Fruit fly (Drosophila melanogaster) whole organism, embryonic: ENCODE data around the gene MRG15.
A peak's percentile ranks its signal among the peaks of the same experiment; 100 is the strongest.

Source experiments
- Ada2b ChIP-seq: fragments of 200-800 bp; sonication (Bioruptor generic); IDR thresholded peaks from 2 replicates; pipeline ENCODE4 v1.3.6; 2022; ENCODE audit warnings: missing biosample characterization, missing genetic modification characterization
- Adf1 ChIP-seq: fragments of 200-800 bp; sonication (Bioruptor generic); IDR thresholded peaks from 2 replicates; pipeline ENCODE4 v1.3.6; 2022; ENCODE audit warnings: missing biosample characterization, missing genetic modification characterization
- BtbVII ChIP-seq: fragments of 200-800 bp; sonication (Bioruptor generic); optimal IDR thresholded peaks from 3 replicates; lab custom pipeline; 2017; ENCODE audit warnings: missing biosample characterization, mild to moderate bottlenecking, missing genetic modification characterization
- CG14667 ChIP-seq: fragments of 200-800 bp; sonication (Bioruptor generic); IDR thresholded peaks from 2 replicates; pipeline ENCODE4 v1.3.6; 2022; ENCODE audit warnings: missing biosample characterization, missing genetic modification characterization
- CG14710 ChIP-seq: fragments of 200-800 bp; sonication (Bioruptor generic); optimal IDR thresholded peaks from 3 replicates; lab custom pipeline; 2019; ENCODE audit warnings: missing biosample characterization, mild to moderate bottlenecking, missing genetic modification characterization, moderate library complexity
- CG17359 ChIP-seq: fragments of 200-800 bp; sonication (Bioruptor generic); optimal IDR thresholded peaks from 3 replicates; lab custom pipeline; 2018; ENCODE audit warnings: missing biosample characterization, mild to moderate bottlenecking, missing genetic modification characterization, moderate library complexity
- CG1792 ChIP-seq: fragments of 200-800 bp; sonication (Bioruptor generic); optimal IDR thresholded peaks from 2 replicates; lab custom pipeline; 2016; ENCODE audit warnings: missing biosample characterization, missing genetic modification characterization
- CG1832 ChIP-seq: fragments of 200-800 bp; sonication (Bioruptor generic); optimal IDR thresholded peaks from 2 replicates; lab custom pipeline; 2017; ENCODE audit warnings: missing biosample characterization, mild to moderate bottlenecking, missing genetic modification characterization, inconsistent platforms
- CG2116 ChIP-seq: fragments of 200-800 bp; sonication (Bioruptor generic); optimal IDR thresholded peaks from 3 replicates; lab custom pipeline; 2018; ENCODE audit warnings: missing biosample characterization, mild to moderate bottlenecking, missing genetic modification characterization
- CG3407 ChIP-seq: fragments of 200-800 bp; sonication (Bioruptor generic); optimal IDR thresholded peaks from 2 replicates; lab custom pipeline; 2018; ENCODE audit warnings: missing biosample characterization, mild to moderate bottlenecking, missing genetic modification characterization
- CG4328 ChIP-seq: fragments of 200-800 bp; sonication (Bioruptor generic); optimal IDR thresholded peaks from 3 replicates; lab custom pipeline; 2017; ENCODE audit warnings: missing biosample characterization, missing genetic modification reagents, missing genetic modification characterization
- CG4617 ChIP-seq: fragments of 200-800 bp; sonication (Bioruptor generic); optimal IDR thresholded peaks from 3 replicates; lab custom pipeline; 2016; ENCODE audit warnings: missing biosample characterization, missing genetic modification characterization, borderline replicate concordance
- CG4707 ChIP-seq: fragments of 200-800 bp; sonication (Bioruptor generic); optimal IDR thresholded peaks from 2 replicates; lab custom pipeline; 2018; ENCODE audit warnings: missing biosample characterization, mild to moderate bottlenecking, missing genetic modification characterization, moderate library complexity
- CG5953 ChIP-seq: fragments of 200-800 bp; sonication (Bioruptor generic); IDR thresholded peaks from 2 replicates; pipeline ENCODE4 v1.3.6; 2022; ENCODE audit warnings: missing biosample characterization, missing genetic modification characterization
- CG7271 ChIP-seq: fragments of 200-800 bp; sonication (Bioruptor generic); optimal IDR thresholded peaks from 2 replicates; lab custom pipeline; 2018; ENCODE audit warnings: missing biosample characterization, mild to moderate bottlenecking, missing genetic modification characterization, moderate library complexity
- CG7357 ChIP-seq: fragments of 200-800 bp; sonication (Bioruptor generic); IDR thresholded peaks from 3 replicates; pipeline ENCODE4 v1.3.6; 2022; ENCODE audit warnings: missing biosample characterization, missing genetic modification characterization
- CG7556 ChIP-seq: fragments of 200-800 bp; sonication (Bioruptor generic); optimal IDR thresholded peaks from 2 replicates; lab custom pipeline; 2017; ENCODE audit warnings: missing biosample characterization, mild to moderate bottlenecking, missing genetic modification characterization
- CG7786 ChIP-seq: fragments of 200-800 bp; sonication (Bioruptor generic); optimal IDR thresholded peaks from 2 replicates; lab custom pipeline; 2016; ENCODE audit warnings: missing biosample characterization, missing genetic modification characterization
- CG8089 ChIP-seq: fragments of 200-800 bp; sonication (Bioruptor generic); optimal IDR thresholded peaks from 3 replicates; lab custom pipeline; 2016; ENCODE audit warnings: missing biosample characterization, missing genetic modification characterization
- CG9797 ChIP-seq: fragments of 200-800 bp; sonication (Bioruptor generic); optimal IDR thresholded peaks from 3 replicates; lab custom pipeline; 2018; ENCODE audit warnings: missing biosample characterization, mild to moderate bottlenecking, missing genetic modification characterization
- D19A ChIP-seq: fragments of 200-800 bp; optimal IDR thresholded peaks from 3 replicates; lab custom pipeline; 2019; ENCODE audit warnings: missing biosample characterization, mild to moderate bottlenecking, missing genetic modification characterization, moderate library complexity
- Dp ChIP-seq: fragments of 200-800 bp; sonication (Bioruptor generic); optimal IDR thresholded peaks from 2 replicates; lab custom pipeline; 2018; ENCODE audit warnings: missing biosample characterization, mild to moderate bottlenecking, missing genetic modification characterization, moderate library complexity
- Ets97D ChIP-seq: fragments of 200-800 bp; sonication (Bioruptor generic); optimal IDR thresholded peaks from 3 replicates; lab custom pipeline; 2016; ENCODE audit warnings: missing biosample characterization, missing genetic modification characterization
- H15 ChIP-seq: fragments of 200-800 bp; sonication (Bioruptor generic); IDR thresholded peaks from 3 replicates; pipeline ENCODE4 v1.3.6; 2022; ENCODE audit warnings: missing biosample characterization, missing genetic modification characterization
- Hr51 ChIP-seq, 2 experiments: fragments of 200-800 bp; sonication (Bioruptor generic); optimal IDR thresholded peaks; 2 replicates in 1 of 2; 3 replicates in 1 of 2; lab custom pipeline; 2016 to 2018; ENCODE audit warnings: missing biosample characterization in 2 of 2, missing genetic modification characterization in 2 of 2, mild to moderate bottlenecking in 1 of 2, moderate library complexity in 1 of 2
- Max ChIP-seq: fragments of 200-800 bp; sonication (Bioruptor generic); optimal IDR thresholded peaks from 2 replicates; lab custom pipeline; 2016; ENCODE audit warnings: missing biosample characterization, mild to moderate bottlenecking, missing genetic modification characterization
- NK7.1 ChIP-seq: fragments of 200-800 bp; sonication (Bioruptor generic); optimal IDR thresholded peaks from 3 replicates; lab custom pipeline; 2016; ENCODE audit warnings: missing biosample characterization, missing genetic modification characterization
- Sox100B ChIP-seq: fragments of 200-800 bp; sonication (Bioruptor generic); optimal IDR thresholded peaks from 3 replicates; lab custom pipeline; 2018; ENCODE audit warnings: missing biosample characterization, mild to moderate bottlenecking, missing genetic modification characterization
- Sry-β ChIP-seq: fragments of 200-800 bp; sonication (Bioruptor generic); optimal IDR thresholded peaks from 2 replicates; lab custom pipeline; 2018; ENCODE audit warnings: missing biosample characterization, mild to moderate bottlenecking, missing genetic modification characterization, moderate library complexity
- bowl ChIP-seq: fragments of 200-800 bp; sonication (Bioruptor generic); IDR thresholded peaks from 2 replicates; pipeline ENCODE4 v1.3.6; 2022; ENCODE audit warnings: missing biosample characterization, missing genetic modification characterization
- croc ChIP-seq: fragments of 200-800 bp; sonication (Bioruptor generic); conservative IDR thresholded peaks from 3 replicates; pipeline ENCODE4 v1.3.6; 2022; ENCODE audit warnings: missing biosample characterization, missing genetic modification characterization
- da ChIP-seq: fragments of 200-800 bp; sonication (Bioruptor generic); optimal IDR thresholded peaks from 2 replicates; lab custom pipeline; 2016; ENCODE audit warnings: missing biosample characterization, missing genetic modification characterization
- dpn ChIP-seq, 2 experiments: fragments of 200-800 bp; sonication (Bioruptor generic); optimal IDR thresholded peaks; 3 replicates each; lab custom pipeline; 2016; ENCODE audit warnings: missing biosample characterization in 2 of 2, missing genetic modification characterization in 2 of 2
- esg ChIP-seq: fragments of 200-800 bp; sonication (Bioruptor generic); conservative IDR thresholded peaks from 2 replicates; pipeline ENCODE4 v1.3.6; 2022; ENCODE audit warnings: missing biosample characterization, missing genetic modification characterization
- fd64A ChIP-seq: fragments of 200-800 bp; sonication (Bioruptor generic); optimal IDR thresholded peaks from 3 replicates; lab custom pipeline; 2018; ENCODE audit warnings: missing biosample characterization, mild to moderate bottlenecking, missing genetic modification characterization
- grau ChIP-seq: fragments of 200-800 bp; optimal IDR thresholded peaks from 3 replicates; lab custom pipeline; 2019; ENCODE audit warnings: missing biosample characterization, mild to moderate bottlenecking, missing genetic modification characterization, moderate library complexity
- grn ChIP-seq: fragments of 200-800 bp; sonication (Bioruptor generic); optimal IDR thresholded peaks from 3 replicates; lab custom pipeline; 2017; ENCODE audit warnings: missing biosample characterization, missing genetic modification characterization
- mld ChIP-seq: fragments of 200-800 bp; sonication (Bioruptor generic); IDR thresholded peaks from 3 replicates; pipeline ENCODE4 v1.3.6; 2022; ENCODE audit warnings: missing biosample characterization, missing genetic modification characterization; ENCODE audit not compliant: partially characterized antibody
- nmo ChIP-seq: fragments of 200-800 bp; sonication (Bioruptor generic); optimal IDR thresholded peaks from 2 replicates; lab custom pipeline; 2018; ENCODE audit warnings: missing biosample characterization, mild to moderate bottlenecking, missing genetic modification characterization, moderate library complexity
- p53 ChIP-seq: fragments of 200-800 bp; sonication (Bioruptor generic); optimal IDR thresholded peaks from 2 replicates; lab custom pipeline; 2016; ENCODE audit warnings: missing biosample characterization, missing genetic modification characterization
- phol ChIP-seq: fragments of 200-800 bp; sonication (Bioruptor generic); optimal IDR thresholded peaks from 3 replicates; lab custom pipeline; 2018; ENCODE audit warnings: missing biosample characterization, mild to moderate bottlenecking, missing genetic modification characterization, moderate library complexity
- pros ChIP-seq: fragments of 200-800 bp; sonication (Bioruptor generic); optimal IDR thresholded peaks from 3 replicates; lab custom pipeline; 2019; ENCODE audit warnings: missing biosample characterization, mild to moderate bottlenecking, missing genetic modification characterization, moderate library complexity
- sd ChIP-seq: fragments of 200-800 bp; sonication (Bioruptor generic); optimal IDR thresholded peaks from 3 replicates; lab custom pipeline; 2018; ENCODE audit warnings: missing biosample characterization, mild to moderate bottlenecking, missing genetic modification characterization, moderate library complexity
- shn ChIP-seq: fragments of 200-800 bp; sonication (Bioruptor generic); optimal IDR thresholded peaks from 3 replicates; lab custom pipeline; 2016; ENCODE audit warnings: missing biosample characterization, missing genetic modification characterization
- sima ChIP-seq: fragments of 200-800 bp; sonication (Bioruptor generic); optimal IDR thresholded peaks from 2 replicates; lab custom pipeline; 2016; ENCODE audit warnings: missing biosample characterization, missing genetic modification characterization
- stc ChIP-seq: fragments of 200-800 bp; sonication (Bioruptor generic); IDR thresholded peaks from 2 replicates; pipeline ENCODE4 v1.3.6; 2022; ENCODE audit warnings: missing biosample characterization, missing genetic modification characterization
- tgo ChIP-seq: fragments of 200-800 bp; sonication (Bioruptor generic); IDR thresholded peaks from 3 replicates; pipeline ENCODE4 v1.3.6; 2022; ENCODE audit warnings: missing biosample characterization, missing genetic modification characterization
- trh ChIP-seq: fragments of 200-800 bp; sonication (Bioruptor generic); optimal IDR thresholded peaks from 2 replicates; lab custom pipeline; 2016; ENCODE audit warnings: missing biosample characterization, missing genetic modification characterization
- tup ChIP-seq: fragments of 200-800 bp; sonication (Bioruptor generic); optimal IDR thresholded peaks from 2 replicates; lab custom pipeline; 2016; ENCODE audit warnings: missing biosample characterization, mild to moderate bottlenecking, missing genetic modification characterization, moderate library complexity
- zen2 ChIP-seq: fragments of 200-800 bp; sonication (Bioruptor generic); IDR thresholded peaks from 3 replicates; pipeline ENCODE4 v1.3.6; 2022; ENCODE audit warnings: missing biosample characterization, missing genetic modification characterization; ENCODE audit not compliant: partially characterized antibody

Gene MRG15

DNA sequence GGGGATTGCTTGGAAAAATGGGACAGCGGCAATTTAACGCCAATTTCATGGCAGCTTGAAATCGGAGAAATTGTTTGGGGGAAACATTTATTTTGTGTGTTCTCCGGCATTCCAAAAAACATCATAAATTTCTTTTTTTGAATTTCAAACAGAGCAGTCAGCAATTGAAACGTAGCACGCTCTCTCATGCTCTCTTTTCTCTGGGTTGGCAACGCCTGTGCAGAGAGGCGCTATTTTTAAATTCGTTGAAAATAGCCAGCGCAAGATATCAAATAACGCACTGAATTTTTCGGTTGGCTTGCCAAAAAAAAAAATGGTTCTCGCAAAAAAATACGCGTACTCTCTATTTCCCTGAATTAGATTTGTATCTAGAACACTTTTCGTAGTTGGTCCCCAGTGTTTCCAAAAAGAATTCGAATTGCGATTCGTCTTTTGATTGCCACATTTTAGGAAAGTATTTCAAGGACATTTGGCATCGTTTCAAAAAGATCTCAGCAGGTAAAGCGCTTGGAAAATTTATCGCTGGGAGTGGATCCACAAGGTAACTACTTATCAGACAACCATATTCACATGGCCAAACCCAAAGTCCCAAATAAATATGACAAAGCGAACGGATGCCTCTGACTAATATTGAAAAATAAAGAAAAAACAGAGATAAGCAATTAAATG lies 8.2 kb upstream of the MRG15 start (continued):
- TF ChIP-seq mld (GFP tag; lab: Robert Waterston, UW) (no peak), Hr51 (GFP tag; optimal IDR thresholded peaks at IDR 0.05; lab: Kevin White, UChicago) (no peak), H15 (no peak), bowl (GFP tag; lab: Robert Waterston, UW) (no peak), pros (GFP tag; lab: Kevin White, UChicago) (no peak), p53 (GFP tag; lab: Kevin White, UChicago) (peak; percentile 13), da (GFP tag; lab: Kevin White, UChicago) (no peak), fd64A (GFP tag; lab: Kevin White, UChicago) (no peak), trh (GFP tag; lab: Kevin White, UChicago) (no peak), grau (no peak), CG7271 (tag; lab: Kevin White, UChicago) (no peak), CG2116 (peak; percentile 12), CG14667 (GFP tag; lab: Robert Waterston, UW) (no peak), phol (peak; percentile 32), CG8089 (GFP tag; lab: Kevin White, UChicago) (no peak), NK7.1 (GFP tag; lab: Kevin White, UChicago) (no peak), shn (GFP tag; lab: Kevin White, UChicago) (no peak), D19A (tag; lab: Kevin White, UChicago) (no peak), CG1792 (GFP tag; lab: Kevin White, UChicago) (peak; percentile 8), CG4617 (no peak), CG3407 (no peak), esg (GFP tag; lab: Robert Waterston, UW) (no peak), zen2 (GFP tag; lab: Robert Waterston, UW) (no peak), CG7357 (no peak), Adf1 (GFP tag; lab: Robert Waterston, UW) (no peak), BtbVII (GFP tag; lab: Kevin White, UChicago) (no peak), CG7556 (no peak), Ada2b (GFP tag; lab: Robert Waterston, UW) (no peak), croc (GFP tag; lab: Robert Waterston, UW) (no peak), CG14710 (tag; lab: Kevin White, UChicago) (peak; percentile 30), Sox100B (GFP tag; lab: Kevin White, UChicago) (no peak), tup (GFP tag; lab: Kevin White, UChicago) (no peak), CG17359 (tag; lab: Kevin White, UChicago) (no peak), nmo (GFP tag; lab: Kevin White, UChicago) (peak; percentile 21), Dp (GFP tag; lab: Kevin White, UChicago) (peak; percentile 96), Sry-β (GFP tag; lab: Kevin White, UChicago) (no peak), CG5953 (GFP tag; lab: Robert Waterston, UW) (no peak), CG4328 (GFP tag; lab: Kevin White, UChicago) (no peak), CG1832 (GFP tag; lab: Kevin White, UChicago) (no peak), CG4707 (GFP tag; lab: Kevin White, UChicago) (no peak), CG7786 (GFP tag; lab: Kevin White, UChicago) (peak; percentile 12), Ets97D (GFP tag; lab: Kevin White, UChicago) (no peak), sima (no peak), grn (GFP tag; lab: Kevin White, UChicago) (peak; percentile 60), CG9797 (GFP tag; lab: Kevin White, UChicago) (peak; percentile 7), dpn (GFP tag; optimal IDR thresholded peaks at IDR 0.05; lab: Kevin White, UChicago) (peak in 1 of 2 experiments; percentile 15), stc (GFP tag; lab: Robert Waterston, UW) (no peak), tgo (GFP tag; lab: Robert Waterston, UW) (no peak), Max (no peak), sd (tag; lab: Kevin White, UChicago) (peak; percentile 84)
